Fruit fly (Drosophila melanogaster) whole organism, adult: Measurements from ENCODE around the gene Tsp29Fa.

Experiments used
- CG12768 ChIP-seq: fragments of 200-800 bp; sonication (Bioruptor generic); optimal IDR thresholded peaks from 2 replicates; lab custom pipeline; 2017; ENCODE audit warnings: missing biosample characterization, missing genetic modification characterization, mild to moderate bottlenecking, moderate library complexity, missing genetic modification reagents
- CG5204 ChIP-seq: fragments of 200-800 bp; sonication (Bioruptor generic); optimal IDR thresholded peaks from 2 replicates; lab custom pipeline; 2016; ENCODE audit warnings: missing biosample characterization, missing genetic modification characterization
- CG7101 ChIP-seq: fragments of 200-800 bp; sonication (Bioruptor generic); optimal IDR thresholded peaks from 2 replicates; lab custom pipeline; 2018; ENCODE audit warnings: missing biosample characterization, mild to moderate bottlenecking, missing genetic modification characterization, moderate library complexity
- Clk ChIP-seq: fragments of 200-800 bp; sonication (Bioruptor generic); optimal IDR thresholded peaks from 2 replicates; lab custom pipeline; 2017; ENCODE audit warnings: missing biosample characterization, missing genetic modification characterization
- Hr96 ChIP-seq: fragments of 200-800 bp; sonication (Bioruptor generic); optimal IDR thresholded peaks from 2 replicates; lab custom pipeline; 2016; ENCODE audit warnings: missing biosample characterization, missing genetic modification characterization
- Mnt ChIP-seq: fragments of 200-800 bp; sonication (Bioruptor generic); optimal IDR thresholded peaks from 2 replicates; lab custom pipeline; 2016; ENCODE audit warnings: missing biosample characterization, mild to moderate bottlenecking, missing genetic modification characterization
- bab1 ChIP-seq: fragments of 200-800 bp; sonication (Bioruptor generic); optimal IDR thresholded peaks from 3 replicates; lab custom pipeline; 2019; ENCODE audit warnings: missing biosample characterization, mild to moderate bottlenecking, missing genetic modification characterization, moderate library complexity
- cnc ChIP-seq, 2 experiments: fragments of >200 bp; optimal IDR thresholded peaks; 2 replicates each; lab custom pipeline; 2017
- kay ChIP-seq: fragments of 200-800 bp; sonication (Bioruptor generic); peaks from one replicate; lab custom pipeline; 2016; ENCODE audit warnings: missing biosample characterization, missing genetic modification characterization, borderline replicate concordance
- pad ChIP-seq: fragments of 200-800 bp; sonication (Bioruptor generic); optimal IDR thresholded peaks from 3 replicates; lab custom pipeline; 2017; ENCODE audit warnings: missing biosample characterization, missing genetic modification characterization, mild to moderate bottlenecking, moderate library complexity, missing genetic modification reagents

dm6 chr2L:8959001-8959461, 25.3 kb downstream of the Tsp29Fa start, which contains the start of gene CG31886:
- TF ChIP-seq pad (GFP tag; lab: Kevin White, UChicago), result peak; percentile 43
- no peak for TF ChIP-seq CG5204 (GFP tag; lab: Kevin White, UChicago)
- no peak for TF ChIP-seq cnc (optimal IDR thresholded peaks at IDR 0.05; lab: Kevin White, UChicago)
- no peak for TF ChIP-seq Clk
- peak; percentile 29 for TF ChIP-seq Hr96
- no peak for TF ChIP-seq bab1 (GFP tag; lab: Kevin White, UChicago)
- no peak for TF ChIP-seq kay (GFP tag; lab: Kevin White, UChicago)
- peak; percentile 39 for TF ChIP-seq Mnt
- peak; percentile 55 for TF ChIP-seq CG7101 (tag; lab: Kevin White, UChicago)
- peak; percentile 33 for TF ChIP-seq CG12768 (GFP tag; lab: Kevin White, UChicago)
